Fruit fly (Drosophila melanogaster): Measurements from ENCODE around the gene CG13847.

dm6 chr3R:22389614-22390013, 46.3 kb downstream of the CG13847 start, which contains the start of the genes CAH8 and CG7059:
- no peak for TF ChIP-seq maf-S (GFP tag; optimal IDR thresholded peaks at IDR 0.05)
- no peak for TF ChIP-seq twi (tag; optimal IDR thresholded peaks at IDR 0.05)
- no peak for TF ChIP-seq gem (tag; optimal IDR thresholded peaks at IDR 0.05)
- no peak for TF ChIP-seq NK7.1 (GFP tag; optimal IDR thresholded peaks at IDR 0.05)
- TF ChIP-seq NfI (GFP tag; optimal IDR thresholded peaks at IDR 0.05), result no peak
- TF ChIP-seq Hmr (GFP tag; optimal IDR thresholded peaks at IDR 0.05), result no peak
- no peak for TF ChIP-seq Dip3 (GFP tag; optimal IDR thresholded peaks at IDR 0.05)
- no peak for TF ChIP-seq CG4854 (GFP tag; optimal IDR thresholded peaks at IDR 0.05)
- no peak for TF ChIP-seq CTCF (GFP tag; optimal IDR thresholded peaks at IDR 0.05)
- TF ChIP-seq CG2202 (tag; optimal IDR thresholded peaks at IDR 0.05), result no peak
- no peak for TF ChIP-seq CG17186 (GFP tag; optimal IDR thresholded peaks at IDR 0.05)

Data from whole organism, embryonic.